Worm (Caenorhabditis elegans): Measurements from ENCODE around the gene F47C12.13.

F47C12.13 gene

ce11 chrIV:4019836-4020235 lies 25.6 kb upstream of the F47C12.13 start:
- TF ChIP-seq sox-2 (GFP tag; IDR thresholded peaks at IDR 0.05) (no peak), F13H6.1 (tag; optimal IDR thresholded peaks at IDR 0.05) (peak; percentile 51), unc-3 (GFP tag; conservative IDR thresholded peaks at IDR 0.05) (no peak), unc-3 (tag; optimal IDR thresholded peaks at IDR 0.05) (no peak), rnt-1 (tag; optimal IDR thresholded peaks at IDR 0.05) (no peak), K09A11.1 (tag; optimal IDR thresholded peaks at IDR 0.05; ENCODE audit: insufficient read depth) (no peak), pax-1 (tag; optimal IDR thresholded peaks at IDR 0.05) (no peak), ceh-14 (tag; optimal IDR thresholded peaks at IDR 0.05) (no peak), ttx-3 (tag; optimal IDR thresholded peaks at IDR 0.05) (no peak), zip-5 (tag; optimal IDR thresholded peaks at IDR 0.05) (no peak), pros-1 (tag; optimal IDR thresholded peaks at IDR 0.05) (no peak), pqm-1 (tag; optimal IDR thresholded peaks at IDR 0.05) (peak; percentile 9), dve-1 (tag; optimal IDR thresholded peaks at IDR 0.05) (peak; percentile 41), nfya-1 (tag; optimal IDR thresholded peaks at IDR 0.05) (peak; percentile 87), gmeb-2 (tag; optimal IDR thresholded peaks at IDR 0.05) (no peak), hlh-8 (tag; optimal IDR thresholded peaks at IDR 0.05) (no peak), sox-4 (tag; optimal IDR thresholded peaks at IDR 0.05) (no peak), ref-2 (tag; optimal IDR thresholded peaks at IDR 0.05) (peak; percentile 65), elt-2 (tag; optimal IDR thresholded peaks at IDR 0.05) (peak; percentile 11), nhr-232 (tag; optimal IDR thresholded peaks at IDR 0.05) (peak; percentile 8), unc-55 (GFP tag; optimal IDR thresholded peaks at IDR 0.05) (peak; percentile 47), ceh-18 (tag; optimal IDR thresholded peaks at IDR 0.05) (peak; percentile 86), che-1 (tag; optimal IDR thresholded peaks at IDR 0.05) (peak; percentile 34), ceh-30 (tag; optimal IDR thresholded peaks at IDR 0.05) (peak; percentile 58), T23F11.4 (GFP tag; optimal IDR thresholded peaks at IDR 0.05) (no peak), tbx-2 (tag; optimal IDR thresholded peaks at IDR 0.05) (peak; percentile 52), ceh-22 (tag; optimal IDR thresholded peaks at IDR 0.05) (no peak), sdc-2 (tag; optimal IDR thresholded peaks at IDR 0.05) (no peak), C38D4.7 (GFP tag; optimal IDR thresholded peaks at IDR 0.05) (no peak), ets-4 (tag; optimal IDR thresholded peaks at IDR 0.05) (no peak), ceh-31 (tag; optimal IDR thresholded peaks at IDR 0.05) (peak; percentile 81), hlh-30 (tag; optimal IDR thresholded peaks at IDR 0.05; ENCODE audit: insufficient read depth) (no peak), ceh-34 (tag; optimal IDR thresholded peaks at IDR 0.05) (peak; percentile 68), tbx-7 (tag; optimal IDR thresholded peaks at IDR 0.05) (no peak)

ce11 chrIV:4018692-4019387 lies 24.6 kb upstream of the F47C12.13 start:
- TF ChIP-seq lin-11 (tag; optimal IDR thresholded peaks at IDR 0.05): no peak
- no peak for TF ChIP-seq C08G9.2 (tag; optimal IDR thresholded peaks at IDR 0.05)
- no peak for TF ChIP-seq madf-2 (tag; optimal IDR thresholded peaks at IDR 0.05)
- no peak for TF ChIP-seq ets-4 (tag; optimal IDR thresholded peaks at IDR 0.05)
- TF ChIP-seq ceh-2 (tag; optimal IDR thresholded peaks at IDR 0.05): no peak
- no peak for TF ChIP-seq pag-3 (tag; optimal IDR thresholded peaks at IDR 0.05; ENCODE audit: borderline replicate concordance)
- no peak for TF ChIP-seq hlh-15 (tag; optimal IDR thresholded peaks at IDR 0.05)
- TF ChIP-seq fax-1 (tag; optimal IDR thresholded peaks at IDR 0.05): no peak
- no peak for TF ChIP-seq ztf-16 (tag; optimal IDR thresholded peaks at IDR 0.05)
- no peak for TF ChIP-seq Y22D7AL.16 (tag; optimal IDR thresholded peaks at IDR 0.05)
- TF ChIP-seq unc-86 (tag; optimal IDR thresholded peaks at IDR 0.05): no peak
- no peak for TF ChIP-seq ceh-48 (tag; optimal IDR thresholded peaks at IDR 0.05)
- no peak for TF ChIP-seq C38D4.7 (GFP tag; optimal IDR thresholded peaks at IDR 0.05)
- TF ChIP-seq nfya-1 (tag; optimal IDR thresholded peaks at IDR 0.05): no peak
- no peak for TF ChIP-seq ceh-18 (tag; optimal IDR thresholded peaks at IDR 0.05)

Measured in whole organism, late embryonic.